Fruit fly (Drosophila melanogaster) whole organism, embryonic: ENCODE results near the gene CG14535.
A peak's percentile ranks its signal among the peaks of the same experiment; 100 is the strongest.

ENCODE experiments used
- Adf1 ChIP-seq: fragments of 200-800 bp; sonication (Bioruptor generic); IDR thresholded peaks from 2 replicates; pipeline ENCODE4 v1.3.6; 2022; ENCODE audit warnings: missing biosample characterization, missing genetic modification characterization
- Awh ChIP-seq: fragments of 200-800 bp; sonication (Bioruptor generic); IDR thresholded peaks from 2 replicates; pipeline ENCODE4, ENCODE4 v1.3.6; 2022; ENCODE audit warnings: missing biosample characterization, missing genetic modification characterization
- CG10366 ChIP-seq: fragments of 200-800 bp; sonication (Bioruptor generic); IDR thresholded peaks from 2 replicates; pipeline ENCODE4 v1.3.6; 2022; ENCODE audit warnings: missing biosample characterization, missing genetic modification characterization
- CG11398 ChIP-seq: fragments of 200-800 bp; sonication (Bioruptor generic); optimal IDR thresholded peaks from 2 replicates; lab custom pipeline; 2016; ENCODE audit warnings: missing biosample characterization, missing genetic modification characterization
- CG12236 ChIP-seq: fragments of 200-800 bp; sonication (Bioruptor generic); optimal IDR thresholded peaks from 2 replicates; lab custom pipeline; 2016; ENCODE audit warnings: missing biosample characterization, missing genetic modification characterization
- CG1233 ChIP-seq: fragments of 200-800 bp; sonication (Bioruptor generic); optimal IDR thresholded peaks from 4 replicates; lab custom pipeline; 2018; ENCODE audit warnings: missing biosample characterization, mild to moderate bottlenecking, missing genetic modification characterization
- CG13775 ChIP-seq: fragments of 200-800 bp; sonication (Bioruptor generic); optimal IDR thresholded peaks from 3 replicates; lab custom pipeline; 2017; ENCODE audit warnings: missing biosample characterization, mild to moderate bottlenecking, missing genetic modification characterization
- CG14014 ChIP-seq: fragments of 200-800 bp; sonication (Bioruptor generic); IDR thresholded peaks from 2 replicates; pipeline ENCODE4 v1.3.6; 2022; ENCODE audit warnings: missing biosample characterization, missing genetic modification characterization
- CG15479 ChIP-seq: fragments of 200-800 bp; sonication (Bioruptor generic); optimal IDR thresholded peaks from 3 replicates; lab custom pipeline; 2019; ENCODE audit warnings: missing biosample characterization, mild to moderate bottlenecking, missing genetic modification characterization, moderate library complexity
- CG16863 ChIP-seq: fragments of 200-800 bp; sonication (Bioruptor generic); optimal IDR thresholded peaks from 3 replicates; lab custom pipeline; 2016; ENCODE audit warnings: missing biosample characterization, missing genetic modification characterization
- CG17568 ChIP-seq: fragments of 200-800 bp; sonication (Bioruptor generic); optimal IDR thresholded peaks from 2 replicates; lab custom pipeline; 2018; ENCODE audit warnings: missing biosample characterization, mild to moderate bottlenecking, missing genetic modification characterization, moderate library complexity
- CG17612 ChIP-seq: fragments of 200-800 bp; sonication (Bioruptor generic); IDR thresholded peaks from 2 replicates; pipeline ENCODE4 v1.3.6; 2022; ENCODE audit warnings: missing biosample characterization, missing genetic modification characterization
- CG18619 ChIP-seq: fragments of 200-800 bp; sonication (Bioruptor generic); optimal IDR thresholded peaks from 3 replicates; lab custom pipeline; 2017; ENCODE audit warnings: missing biosample characterization, mild to moderate bottlenecking, missing genetic modification characterization
- CG4617 ChIP-seq: fragments of 200-800 bp; sonication (Bioruptor generic); optimal IDR thresholded peaks from 3 replicates; lab custom pipeline; 2016; ENCODE audit warnings: missing biosample characterization, missing genetic modification characterization, borderline replicate concordance
- CG4707 ChIP-seq: fragments of 200-800 bp; sonication (Bioruptor generic); optimal IDR thresholded peaks from 2 replicates; lab custom pipeline; 2018; ENCODE audit warnings: missing biosample characterization, mild to moderate bottlenecking, missing genetic modification characterization, moderate library complexity
- CG7357 ChIP-seq: fragments of 200-800 bp; sonication (Bioruptor generic); IDR thresholded peaks from 3 replicates; pipeline ENCODE4 v1.3.6; 2022; ENCODE audit warnings: missing biosample characterization, missing genetic modification characterization
- CG7372 ChIP-seq: fragments of 200-800 bp; sonication (Bioruptor generic); IDR thresholded peaks from 2 replicates; pipeline ENCODE4 v1.3.6; 2022; ENCODE audit warnings: missing biosample characterization, missing genetic modification characterization
- CG8478 ChIP-seq: fragments of >200 bp; optimal IDR thresholded peaks from 2 replicates; lab custom pipeline; 2018
- CG9727 ChIP-seq: fragments of 200-800 bp; sonication (Bioruptor generic); optimal IDR thresholded peaks from 3 replicates; lab custom pipeline; 2017; ENCODE audit warnings: missing biosample characterization, mild to moderate bottlenecking, missing genetic modification characterization
- D19A ChIP-seq: fragments of 200-800 bp; optimal IDR thresholded peaks from 3 replicates; lab custom pipeline; 2019; ENCODE audit warnings: missing biosample characterization, mild to moderate bottlenecking, missing genetic modification characterization, moderate library complexity
- Dip3 ChIP-seq: fragments of 200-800 bp; sonication (Bioruptor generic); optimal IDR thresholded peaks from 3 replicates; lab custom pipeline; 2016; ENCODE audit warnings: missing biosample characterization, missing genetic modification characterization
- Dp ChIP-seq: fragments of 200-800 bp; sonication (Bioruptor generic); optimal IDR thresholded peaks from 2 replicates; lab custom pipeline; 2018; ENCODE audit warnings: missing biosample characterization, mild to moderate bottlenecking, missing genetic modification characterization, moderate library complexity
- Dref ChIP-seq: fragments of 200-800 bp; sonication (Bioruptor generic); IDR thresholded peaks from 2 replicates; pipeline ENCODE4 v1.3.6; 2022; ENCODE audit warnings: missing biosample characterization, missing genetic modification characterization
- E2f2 ChIP-seq: fragments of 200-800 bp; sonication (Bioruptor generic); IDR thresholded peaks from 2 replicates; pipeline ENCODE4 v1.3.6; 2022; ENCODE audit warnings: missing biosample characterization, missing genetic modification characterization
- ERR ChIP-seq: fragments of 200-800 bp; sonication (Bioruptor generic); optimal IDR thresholded peaks from 2 replicates; lab custom pipeline; 2016; ENCODE audit warnings: missing biosample characterization, missing genetic modification characterization
- Ets65A ChIP-seq: fragments of 200-800 bp; sonication (Bioruptor generic); peaks from one replicate; lab custom pipeline; 2016; ENCODE audit warnings: missing biosample characterization, missing genetic modification characterization
- HHEX ChIP-seq: fragments of 200-800 bp; sonication (Bioruptor generic); optimal IDR thresholded peaks from 3 replicates; lab custom pipeline; 2017; ENCODE audit warnings: missing biosample characterization, mild to moderate bottlenecking, missing genetic modification characterization, missing genetic modification reagents
- Jarid2 ChIP-seq: fragments of 200-800 bp; sonication (Bioruptor generic); optimal IDR thresholded peaks from 3 replicates; lab custom pipeline; 2017; ENCODE audit warnings: mild to moderate bottlenecking, missing biosample characterization, missing genetic modification reagents, missing genetic modification characterization
- Lhr ChIP-seq: fragments of 200-800 bp; sonication (Bioruptor generic); optimal IDR thresholded peaks from 3 replicates; lab custom pipeline; 2017; ENCODE audit warnings: mild to moderate bottlenecking, missing biosample characterization, missing genetic modification reagents, missing genetic modification characterization
- Lim3 ChIP-seq: fragments of 200-800 bp; sonication (Bioruptor generic); IDR thresholded peaks from 2 replicates; pipeline ENCODE4 v1.3.6; 2022; ENCODE audit warnings: missing biosample characterization, missing genetic modification characterization
- Max ChIP-seq: fragments of 200-800 bp; sonication (Bioruptor generic); optimal IDR thresholded peaks from 2 replicates; lab custom pipeline; 2016; ENCODE audit warnings: missing biosample characterization, mild to moderate bottlenecking, missing genetic modification characterization
- Meics ChIP-seq: fragments of 200-800 bp; sonication (Bioruptor generic); optimal IDR thresholded peaks from 2 replicates; lab custom pipeline; 2017; ENCODE audit warnings: missing biosample characterization, mild to moderate bottlenecking, missing genetic modification characterization
- Pdp1 ChIP-seq, 2 experiments: fragments of 200-800 bp; sonication (Bioruptor generic); optimal IDR thresholded peaks; 3 replicates each; lab custom pipeline; 2016; ENCODE audit warnings: missing biosample characterization in 2 of 2, missing genetic modification characterization in 2 of 2, mild to moderate bottlenecking in 1 of 2, moderate library complexity in 1 of 2
- Taf1 ChIP-seq: fragments of 200-800 bp; sonication (Bioruptor generic); IDR thresholded peaks from 2 replicates; pipeline ENCODE4 v1.3.6; 2022; ENCODE audit warnings: missing biosample characterization, missing genetic modification characterization
- Trl ChIP-seq, 3 experiments: fragments of >200 bp in 2 of 3; fragments of 200-800 bp in 1 of 3; sonication (Bioruptor generic) in 1 of 3; optimal IDR thresholded peaks; 2 replicates in 1 of 3; 3 replicates in 2 of 3; lab custom pipeline; 2016 to 2017; ENCODE audit warnings: missing biosample characterization in 1 of 3, missing genetic modification characterization in 1 of 3
- ac ChIP-seq: fragments of 200-800 bp; sonication (Bioruptor generic); optimal IDR thresholded peaks from 3 replicates; lab custom pipeline; 2017; ENCODE audit warnings: missing biosample characterization, mild to moderate bottlenecking, missing genetic modification characterization
- chm ChIP-seq: fragments of 200-800 bp; sonication (Bioruptor generic); IDR thresholded peaks from 2 replicates; pipeline ENCODE4 v1.3.6; 2022; ENCODE audit warnings: missing biosample characterization, missing genetic modification characterization
- dati ChIP-seq: fragments of 200-800 bp; sonication (Bioruptor generic); IDR thresholded peaks from 2 replicates; pipeline ENCODE4 v1.3.6; 2022; ENCODE audit warnings: missing biosample characterization, missing genetic modification characterization
- disco-r ChIP-seq: fragments of 200-800 bp; sonication (Bioruptor generic); optimal IDR thresholded peaks from 2 replicates; lab custom pipeline; 2016; ENCODE audit warnings: missing biosample characterization, missing genetic modification characterization
- ewg ChIP-seq: fragments of 200-800 bp; sonication (Bioruptor generic); optimal IDR thresholded peaks from 3 replicates; lab custom pipeline; 2017; ENCODE audit warnings: mild to moderate bottlenecking, missing biosample characterization, missing genetic modification reagents, missing genetic modification characterization
- lola ChIP-seq, 3 experiments: fragments of >200 bp in 2 of 3; fragments of 200-800 bp in 1 of 3; sonication (Bioruptor generic) in 1 of 3; optimal IDR thresholded peaks; 2 replicates each; lab custom pipeline; 2017 to 2019; ENCODE audit warnings: missing biosample characterization in 3 of 3, missing genetic modification characterization in 3 of 3, mild to moderate bottlenecking in 1 of 3, moderate library complexity in 1 of 3
- mld ChIP-seq: fragments of 200-800 bp; sonication (Bioruptor generic); IDR thresholded peaks from 3 replicates; pipeline ENCODE4 v1.3.6; 2022; ENCODE audit warnings: missing biosample characterization, missing genetic modification characterization; ENCODE audit not compliant: partially characterized antibody
- peb ChIP-seq: fragments of 200-800 bp; sonication (Bioruptor generic); IDR thresholded peaks from 2 replicates; pipeline ENCODE4 v1.3.6; 2022; ENCODE audit warnings: missing biosample characterization, missing genetic modification characterization
- salm ChIP-seq: fragments of 200-800 bp; sonication (Bioruptor generic); optimal IDR thresholded peaks from 2 replicates; lab custom pipeline; 2018; ENCODE audit warnings: missing biosample characterization, mild to moderate bottlenecking, missing genetic modification characterization
- scrt ChIP-seq: fragments of 200-800 bp; sonication (Bioruptor generic); optimal IDR thresholded peaks from 2 replicates; lab custom pipeline; 2018; ENCODE audit warnings: missing biosample characterization, mild to moderate bottlenecking, missing genetic modification characterization, moderate library complexity
- sd ChIP-seq: fragments of 200-800 bp; sonication (Bioruptor generic); optimal IDR thresholded peaks from 3 replicates; lab custom pipeline; 2018; ENCODE audit warnings: missing biosample characterization, mild to moderate bottlenecking, missing genetic modification characterization, moderate library complexity
- sima ChIP-seq: fragments of 200-800 bp; sonication (Bioruptor generic); optimal IDR thresholded peaks from 2 replicates; lab custom pipeline; 2016; ENCODE audit warnings: missing biosample characterization, missing genetic modification characterization
- sqz ChIP-seq: fragments of 200-800 bp; sonication (Bioruptor generic); optimal IDR thresholded peaks from 3 replicates; lab custom pipeline; 2018; ENCODE audit warnings: missing biosample characterization, mild to moderate bottlenecking, missing genetic modification characterization
- tgo ChIP-seq: fragments of 200-800 bp; sonication (Bioruptor generic); IDR thresholded peaks from 3 replicates; pipeline ENCODE4 v1.3.6; 2022; ENCODE audit warnings: missing biosample characterization, missing genetic modification characterization
- tll ChIP-seq, 2 experiments: fragments of 200-800 bp in 1 of 2; fragments of >200 bp in 1 of 2; sonication (Bioruptor generic) in 1 of 2; optimal IDR thresholded peaks; 2 replicates each; lab custom pipeline; 2017 to 2019; ENCODE audit warnings: missing biosample characterization in 2 of 2, missing genetic modification characterization in 2 of 2, mild to moderate bottlenecking in 1 of 2, moderate library complexity in 1 of 2
- wor ChIP-seq: fragments of 200-800 bp; sonication (Bioruptor generic); IDR thresholded peaks from 2 replicates; pipeline ENCODE4 v1.3.6; 2022; ENCODE audit warnings: missing biosample characterization, missing genetic modification characterization
- zfh1 ChIP-seq: fragments of 200-800 bp; sonication (Bioruptor generic); IDR thresholded peaks from 3 replicates; pipeline ENCODE4 v1.3.6; 2022; ENCODE audit warnings: missing biosample characterization, missing genetic modification characterization

Gene CG14535

DNA sequence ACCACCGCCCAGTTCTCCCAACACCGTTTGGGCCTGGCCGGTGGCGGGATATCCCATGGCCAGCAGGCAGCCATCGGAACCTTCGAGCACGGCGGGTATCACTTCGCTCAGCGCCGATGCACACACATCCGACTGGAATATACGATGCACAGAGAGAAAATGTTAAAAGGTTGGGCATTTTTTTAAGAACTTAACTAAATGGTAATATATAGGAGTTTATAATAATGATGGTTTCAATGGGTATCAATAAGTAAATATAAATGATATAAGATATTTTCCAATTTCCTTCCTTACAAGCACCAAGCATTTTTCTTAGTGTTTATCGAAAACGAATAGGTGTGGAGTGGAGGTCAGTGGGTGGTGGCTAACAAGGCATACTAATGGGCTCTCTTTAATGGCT lies 3.7 kb downstream of the CG14535 start (continued):
- TF ChIP-seq Jarid2 (GFP tag; lab: Kevin White, UChicago) (no peak), lola (GFP tag; optimal IDR thresholded peaks at IDR 0.05; lab: Kevin White, UChicago) (peak in 1 of 3 experiments; percentile 23), tll (GFP tag; optimal IDR thresholded peaks at IDR 0.05; lab: Kevin White, UChicago) (no peak), Dp (GFP tag; lab: Kevin White, UChicago) (no peak), D19A (tag; lab: Kevin White, UChicago) (peak; percentile 28), CG18619 (GFP tag; lab: Kevin White, UChicago) (no peak), sd (tag; lab: Kevin White, UChicago) (no peak), CG7357 (no peak), Lhr (GFP tag; lab: Kevin White, UChicago) (no peak), Pdp1 (GFP tag; optimal IDR thresholded peaks at IDR 0.05; lab: Kevin White, UChicago) (no peak), disco-r (GFP tag; lab: Kevin White, UChicago) (no peak), peb (GFP tag; lab: Robert Waterston, UW) (no peak), E2f2 (GFP tag; lab: Robert Waterston, UW) (peak; percentile 14; the same call in 1 of the 2 replicates), Awh (GFP tag; lab: Robert Waterston, UW) (no peak), Meics (GFP tag; lab: Kevin White, UChicago) (peak; percentile 44), CG14014 (GFP tag; lab: Robert Waterston, UW) (no peak), CG11398 (no peak), CG4707 (GFP tag; lab: Kevin White, UChicago) (no peak), Trl (optimal IDR thresholded peaks at IDR 0.05; lab: Kevin White, UChicago) (no peak), Trl (GFP tag; optimal IDR thresholded peaks at IDR 0.05; lab: Kevin White, UChicago) (no peak), Lim3 (GFP tag; lab: Robert Waterston, UW) (no peak), CG17568 (GFP tag; lab: Kevin White, UChicago) (no peak), CG1233 (GFP tag; lab: Kevin White, UChicago) (no peak), sima (GFP tag; lab: Kevin White, UChicago) (no peak), Dip3 (GFP tag; lab: Kevin White, UChicago) (no peak), CG9727 (GFP tag; lab: Kevin White, UChicago) (peak; percentile 48), wor (GFP tag; lab: Robert Waterston, UW) (no peak; the same call in 1 of the 2 replicates), sqz (GFP tag; lab: Kevin White, UChicago) (no peak), Max (GFP tag; lab: Kevin White, UChicago) (no peak), Adf1 (GFP tag; lab: Robert Waterston, UW) (no peak), CG17612 (GFP tag; lab: Robert Waterston, UW) (no peak), CG12236 (GFP tag; lab: Kevin White, UChicago) (no peak), Dref (GFP tag; lab: Robert Waterston, UW) (no peak), dati (no peak), CG13775 (GFP tag; lab: Kevin White, UChicago) (no peak), tgo (peak; percentile 50), HHEX (GFP tag; lab: Kevin White, UChicago) (no peak), CG15479 (GFP tag; lab: Kevin White, UChicago) (no peak), Taf1 (GFP tag; lab: Robert Waterston, UW) (no peak), mld (GFP tag; lab: Robert Waterston, UW) (no peak), CG4617 (GFP tag; lab: Kevin White, UChicago) (no peak), CG7372 (GFP tag; lab: Robert Waterston, UW) (no peak), CG10366 (GFP tag; lab: Robert Waterston, UW) (no peak), Ets65A (no peak), ac (no peak), CG8478 (lab: Kevin White, UChicago) (no peak), scrt (peak; percentile 1), salm (no peak), CG16863 (GFP tag; lab: Kevin White, UChicago) (no peak), ERR (GFP tag; lab: Kevin White, UChicago) (no peak), zfh1 (no peak), ewg (GFP tag; lab: Kevin White, UChicago) (no peak), chm (no peak)
